Worm (Caenorhabditis elegans) whole organism, young adult: ENCODE measurements around the gene Y7A5A.9.

Experiments used
- B0035.1 ChIP-seq: sonication (generic microtip); optimal IDR thresholded peaks from 2 replicates; lab custom pipeline; 2016; ENCODE audit warnings: missing genetic modification characterization, mild to moderate bottlenecking, missing compliant biosample characterization, missing genotype, missing genetic modification reagents
- B0261.1 ChIP-seq: sonication (generic microtip); optimal IDR thresholded peaks from 2 replicates; lab custom pipeline; 2016; ENCODE audit warnings: mild to moderate bottlenecking, missing genetic modification characterization, moderate library complexity, missing compliant biosample characterization
- F37B4.10 ChIP-seq: fragments of 200-800 bp; sonication (Bioruptor generic); IDR thresholded peaks from 2 replicates; pipeline ENCODE4 v1.3.6; 2022; ENCODE audit warnings: missing genetic modification characterization, missing compliant biosample characterization
- F55B11.4 ChIP-seq: sonication (generic microtip); optimal IDR thresholded peaks from 2 replicates; lab custom pipeline; 2016; ENCODE audit warnings: missing compliant biosample characterization, missing genetic modification characterization, borderline replicate concordance; ENCODE audit not compliant: insufficient read depth
- F57C9.4 ChIP-seq: sonication (generic microtip); optimal IDR thresholded peaks from 2 replicates; lab custom pipeline; 2017; ENCODE audit warnings: mild to moderate bottlenecking, missing genetic modification characterization, missing compliant biosample characterization
- K11D2.4 ChIP-seq: fragments of 200-800 bp; sonication (Bioruptor generic); IDR thresholded peaks from 2 replicates; pipeline ENCODE4 v1.3.6; 2022; ENCODE audit warnings: missing genetic modification reagents, missing genetic modification characterization, missing compliant biosample characterization
- T26A5.8 ChIP-seq: sonication (generic microtip); optimal IDR thresholded peaks from 2 replicates; lab custom pipeline; 2016; ENCODE audit warnings: missing genetic modification characterization, missing compliant biosample characterization
- Y53F4B.3 ChIP-seq: fragments of 200-800 bp; sonication (Bioruptor generic); IDR thresholded peaks from 2 replicates; pipeline ENCODE4 v1.3.6; 2022; ENCODE audit warnings: missing genetic modification reagents, missing genetic modification characterization, missing compliant biosample characterization
- Y53G8AR.9 ChIP-seq: fragments of 200-800 bp; sonication (Bioruptor generic); conservative IDR thresholded peaks from 2 replicates; pipeline ENCODE4 v1.3.6; 2022; ENCODE audit warnings: missing genetic modification reagents, missing genetic modification characterization, missing compliant biosample characterization
- Y79H2A.3 ChIP-seq: fragments of 200-800 bp; sonication (Bioruptor generic); conservative IDR thresholded peaks from 2 replicates; pipeline ENCODE4 v1.3.6; 2022; ENCODE audit warnings: missing genetic modification reagents, missing genetic modification characterization, missing compliant biosample characterization
- aptf-2 ChIP-seq: fragments of 200-800 bp; sonication (Bioruptor generic); conservative IDR thresholded peaks from 2 replicates; pipeline ENCODE4 v1.3.6; 2022; ENCODE audit warnings: missing genetic modification reagents, missing genetic modification characterization, missing compliant biosample characterization
- aptf-3 ChIP-seq: fragments of 200-800 bp; sonication (Bioruptor generic); IDR thresholded peaks from 2 replicates; pipeline ENCODE4 v1.3.6; 2022; ENCODE audit warnings: missing genetic modification characterization, missing compliant biosample characterization
- attf-5 ChIP-seq: fragments of 200-800 bp; sonication (Bioruptor generic); optimal IDR thresholded peaks from 2 replicates; lab custom pipeline; 2018; ENCODE audit warnings: mild to moderate bottlenecking, missing genetic modification characterization, missing compliant biosample characterization
- ccch-3 ChIP-seq: fragments of 200-800 bp; sonication (Bioruptor generic); optimal IDR thresholded peaks from 2 replicates; lab custom pipeline; 2018; ENCODE audit warnings: mild to moderate bottlenecking, missing genetic modification characterization, missing compliant biosample characterization
- cebp-2 ChIP-seq: fragments of 200-800 bp; sonication (Bioruptor generic); IDR thresholded peaks from 2 replicates; pipeline ENCODE4 v1.3.6; 2022; ENCODE audit warnings: missing genetic modification characterization, missing compliant biosample characterization
- ceh-100 ChIP-seq: fragments of 200-800 bp; sonication (Bioruptor generic); IDR thresholded peaks from 2 replicates; pipeline ENCODE4 v1.3.6; 2022; ENCODE audit warnings: missing genetic modification reagents, missing genetic modification characterization, missing compliant biosample characterization
- ceh-58 ChIP-seq: fragments of 200-800 bp; sonication (Bioruptor generic); IDR thresholded peaks from 2 replicates; pipeline ENCODE4 v1.3.6; 2022; ENCODE audit warnings: missing genetic modification characterization, missing compliant biosample characterization
- ceh-91 ChIP-seq: fragments of 200-800 bp; sonication (Bioruptor generic); IDR thresholded peaks from 2 replicates; pipeline ENCODE4 v1.3.6; 2022; ENCODE audit warnings: missing genetic modification reagents, missing genetic modification characterization, missing compliant biosample characterization
- chd-7 ChIP-seq: sonication (generic microtip); optimal IDR thresholded peaks from 2 replicates; lab custom pipeline; 2016; ENCODE audit warnings: mild to moderate bottlenecking, missing genetic modification characterization, moderate library complexity, missing compliant biosample characterization
- die-1 ChIP-seq: sonication (generic microtip); optimal IDR thresholded peaks from 2 replicates; lab custom pipeline; 2016; ENCODE audit warnings: missing genotype, mild to moderate bottlenecking, missing genetic modification characterization, missing compliant biosample characterization
- efl-1 ChIP-seq: fragments of 150-350 bp; optimal IDR thresholded peaks from 2 replicates; lab custom pipeline; 2014; ENCODE audit warnings: missing biosample characterization, missing genetic modification reagents, missing genetic modification characterization
- egl-44 ChIP-seq: fragments of 200-800 bp; sonication (Bioruptor generic); IDR thresholded peaks from 2 replicates; pipeline ENCODE4 v1.3.6; 2022; ENCODE audit warnings: missing genetic modification reagents, missing genetic modification characterization, missing compliant biosample characterization
- ets-4 ChIP-seq: fragments of 200-800 bp; sonication (Bioruptor generic); optimal IDR thresholded peaks from 2 replicates; lab custom pipeline; 2018; ENCODE audit warnings: mild to moderate bottlenecking, missing genetic modification characterization, missing compliant biosample characterization
- fkh-3 ChIP-seq: sonication (generic microtip); optimal IDR thresholded peaks from 2 replicates; lab custom pipeline; 2016; ENCODE audit warnings: mild to moderate bottlenecking, missing genetic modification characterization, missing compliant biosample characterization
- him-1 ChIP-seq: sonication (generic microtip); optimal IDR thresholded peaks from 2 replicates; lab custom pipeline; 2016; ENCODE audit warnings: missing genotype, missing genetic modification reagents, missing genetic modification characterization, missing compliant biosample characterization
- hlh-26 ChIP-seq: fragments of 200-800 bp; sonication (Bioruptor generic); conservative IDR thresholded peaks from 2 replicates; pipeline ENCODE4 v1.3.6; 2022; ENCODE audit warnings: missing genetic modification reagents, missing genetic modification characterization, missing compliant biosample characterization
- hsf-1 ChIP-seq: fragments of 200-800 bp; sonication (Bioruptor generic); IDR thresholded peaks from 2 replicates; pipeline ENCODE4 v1.3.6; 2022; ENCODE audit warnings: missing genetic modification reagents, missing genetic modification characterization, missing compliant biosample characterization
- let-526 ChIP-seq: fragments of 200-800 bp; sonication (Bioruptor generic); IDR thresholded peaks from 2 replicates; pipeline ENCODE4 v1.3.6; 2022; ENCODE audit warnings: missing genetic modification reagents, missing genetic modification characterization, missing compliant biosample characterization
- lin-35 ChIP-seq, 3 experiments: fragments of 150-350 bp in 2 of 3; sonication (generic microtip) in 1 of 3; optimal IDR thresholded peaks; 2 replicates each; lab custom pipeline; 2014 to 2018; ENCODE audit warnings: missing biosample characterization in 3 of 3, missing genetic modification characterization in 3 of 3, missing genetic modification reagents in 3 of 3
- lin-40 ChIP-seq: sonication (generic microtip); optimal IDR thresholded peaks from 2 replicates; lab custom pipeline; 2016; ENCODE audit warnings: missing genetic modification characterization, mild to moderate bottlenecking, missing compliant biosample characterization, missing genotype, missing genetic modification reagents
- mcd-1 ChIP-seq: fragments of 200-800 bp; sonication (Bioruptor generic); IDR thresholded peaks from 2 replicates; pipeline ENCODE4 v1.3.6; 2022; ENCODE audit warnings: missing genetic modification reagents, missing genetic modification characterization, missing compliant biosample characterization
- mel-28 ChIP-seq: sonication (generic microtip); optimal IDR thresholded peaks from 2 replicates; lab custom pipeline; 2016; ENCODE audit warnings: borderline replicate concordance, mild to moderate bottlenecking, missing genetic modification characterization, missing compliant biosample characterization
- nhr-179 ChIP-seq: sonication (generic microtip); optimal IDR thresholded peaks from 2 replicates; lab custom pipeline; 2016; ENCODE audit warnings: mild to moderate bottlenecking, missing genetic modification characterization, missing compliant biosample characterization
- nhr-27 ChIP-seq: fragments of 200-800 bp; sonication (Bioruptor generic); optimal IDR thresholded peaks from 2 replicates; lab custom pipeline; 2018; ENCODE audit warnings: mild to moderate bottlenecking, missing genetic modification characterization, moderate library complexity, missing compliant biosample characterization
- nhr-80 ChIP-seq: sonication (generic microtip); optimal IDR thresholded peaks from 2 replicates; lab custom pipeline; 2016; ENCODE audit warnings: missing genetic modification characterization, missing compliant biosample characterization
- nhr-90 ChIP-seq: sonication (generic microtip); optimal IDR thresholded peaks from 2 replicates; lab custom pipeline; 2016; ENCODE audit warnings: missing genotype, mild to moderate bottlenecking, missing genetic modification characterization, missing compliant biosample characterization
- pbrm-1 ChIP-seq: fragments of 200-800 bp; sonication (Bioruptor generic); IDR thresholded peaks from 2 replicates; pipeline ENCODE4 v1.3.6; 2022; ENCODE audit warnings: missing genetic modification reagents, missing genetic modification characterization, missing compliant biosample characterization
- pha-4 ChIP-seq: fragments of 150-350 bp; sonication (generic microtip); optimal IDR thresholded peaks from 2 replicates; lab custom pipeline; 2014; ENCODE audit warnings: missing biosample characterization, missing genetic modification reagents, missing genetic modification characterization
- repo-1 ChIP-seq: sonication (generic microtip); optimal IDR thresholded peaks from 2 replicates; lab custom pipeline; 2017; ENCODE audit warnings: mild to moderate bottlenecking, missing genetic modification characterization, missing compliant biosample characterization
- sdz-38 ChIP-seq: sonication (generic microtip); optimal IDR thresholded peaks from 2 replicates; lab custom pipeline; 2016; ENCODE audit warnings: missing genotype, missing genetic modification characterization, missing compliant biosample characterization
- snpc-3.4 ChIP-seq: sonication (generic microtip); optimal IDR thresholded peaks from 2 replicates; lab custom pipeline; 2017; ENCODE audit warnings: missing genetic modification characterization, mild to moderate bottlenecking, missing compliant biosample characterization, antibody characterized with exemption, moderate library complexity, missing genotype, missing genetic modification reagents
- snpc-4 ChIP-seq, 5 experiments: fragments of 150-350 bp in 1 of 5; sonication (generic microtip) in 4 of 5; optimal IDR thresholded peaks; 2 replicates each; lab custom pipeline; 2014 to 2018; ENCODE audit warnings: missing genetic modification characterization in 5 of 5, missing biosample characterization in 3 of 5, antibody characterized with exemption in 2 of 5, mild to moderate bottlenecking in 2 of 5, missing compliant biosample characterization in 2 of 5, missing genotype in 2 of 5, moderate library complexity in 2 of 5, missing genetic modification reagents in 1 of 5
- somi-1 ChIP-seq: fragments of 200-800 bp; sonication (Bioruptor generic); optimal IDR thresholded peaks from 2 replicates; lab custom pipeline; 2018; ENCODE audit warnings: mild to moderate bottlenecking, missing genetic modification characterization, missing compliant biosample characterization

Y7A5A.9 gene

ce11 chrX:15846552-15846951, 19.6 kb downstream of the Y7A5A.9 start:
- TF ChIP-seq chd-7 (no peak), nhr-80 (tag; lab: Kevin White, UChicago) (peak; percentile 33)

ce11 chrX:15847543-15848087, 20.6 kb downstream of the Y7A5A.9 start, which contains the start of gene F59F4.3:
Gene F59F4.3 (minus strand): TSS chrX:15847593.
- TF ChIP-seq nhr-80 (tag; lab: Kevin White, UChicago), result peak; percentile 22
- no peak for TF ChIP-seq aptf-2 (GFP tag; lab: Robert Waterston, UW)

- TF ChIP-seq snpc-4 (GFP tag; optimal IDR thresholded peaks at IDR 0.05; lab: Kevin White, UChicago) (no peak), snpc-4 (tag; optimal IDR thresholded peaks at IDR 0.05; lab: Kevin White, UChicago) (no peak), efl-1 (no peak), ets-4 (GFP tag; lab: Kevin White, UChicago) (no peak), T26A5.8 (tag; lab: Kevin White, UChicago) (no peak), ceh-100 (GFP tag; lab: Robert Waterston, UW) (no peak), pha-4 (no peak), pbrm-1 (GFP tag; lab: Robert Waterston, UW) (no peak), B0035.1 (tag; lab: Kevin White, UChicago) (no peak), sdz-38 (tag; lab: Kevin White, UChicago) (no peak), hsf-1 (GFP tag; lab: Robert Waterston, UW) (no peak), ceh-58 (GFP tag; lab: Robert Waterston, UW) (no peak), egl-44 (no peak), F37B4.10 (GFP tag; lab: Robert Waterston, UW) (no peak), let-526 (GFP tag; lab: Robert Waterston, UW) (no peak), Y79H2A.3 (GFP tag; lab: Robert Waterston, UW) (no peak), nhr-27 (tag; lab: Kevin White, UChicago) (no peak), K11D2.4 (GFP tag; lab: Robert Waterston, UW) (no peak), cebp-2 (GFP tag; lab: Robert Waterston, UW) (no peak), snpc-3.4 (no peak)
Observed at ce11 chrX:15848867-15849266, 21.9 kb downstream of the Y7A5A.9 start.

- no peak for TF ChIP-seq mel-28
- TF ChIP-seq F57C9.4 (tag; lab: Kevin White, UChicago), result peak; percentile 20
- TF ChIP-seq B0261.1, result no peak
- TF ChIP-seq nhr-90 (tag; lab: Kevin White, UChicago), result no peak
- no peak for TF ChIP-seq fkh-3 (tag; lab: Kevin White, UChicago)
- no peak for TF ChIP-seq sdz-38 (tag; lab: Kevin White, UChicago)
- no peak for TF ChIP-seq die-1 (tag; lab: Kevin White, UChicago)
- peak in 1 of 3 experiments; percentile 39 for TF ChIP-seq lin-35 (GFP tag; optimal IDR thresholded peaks at IDR 0.05; lab: Kevin White, UChicago)
- no peak for TF ChIP-seq hsf-1 (GFP tag; lab: Robert Waterston, UW)
- no peak for TF ChIP-seq ceh-91 (GFP tag; lab: Robert Waterston, UW)
- no peak for TF ChIP-seq hlh-26 (GFP tag; lab: Robert Waterston, UW)
- no peak for TF ChIP-seq nhr-179 (tag; lab: Kevin White, UChicago)
- TF ChIP-seq attf-5 (GFP tag; lab: Kevin White, UChicago), result peak; percentile 52
- peak; percentile 80 for TF ChIP-seq lin-40 (tag; lab: Kevin White, UChicago)
- TF ChIP-seq F55B11.4 (tag; lab: Kevin White, UChicago), result no peak
- TF ChIP-seq him-1 (tag; lab: Kevin White, UChicago), result no peak
- TF ChIP-seq repo-1 (tag; lab: Kevin White, UChicago), result no peak
- TF ChIP-seq pha-4, result no peak
- no peak for TF ChIP-seq aptf-3 (GFP tag; lab: Robert Waterston, UW)
- TF ChIP-seq ccch-3 (GFP tag; lab: Kevin White, UChicago), result no peak
- TF ChIP-seq Y53F4B.3 (GFP tag; lab: Robert Waterston, UW), result no peak
- peak; percentile 42; the same call in 1 of the 2 replicates for TF ChIP-seq mcd-1 (GFP tag; lab: Robert Waterston, UW)
- no peak for TF ChIP-seq Y53G8AR.9 (GFP tag; lab: Robert Waterston, UW)
- TF ChIP-seq somi-1, result peak; percentile 37
Observed at ce11 chrX:15849397-15849935, 22.5 kb downstream of the Y7A5A.9 start, which contains the start of gene acl-1. Gene acl-1 (plus strand): TSS chrX:15849885.
